Worm (Caenorhabditis elegans): ENCODE data around the gene sek-4.

ce11 chrX:5342007-5342406 is 32.9 kb upstream of the sek-4 start, which contains the start of gene C26B9.7:
- TF ChIP-seq nhr-76 (tag; optimal IDR thresholded peaks at IDR 0.05): no peak
- no peak for TF ChIP-seq flh-1 (GFP tag; optimal IDR thresholded peaks at IDR 0.05)
